ENCODE assay signal across 1 fruit fly cellular context in genomic region chr3L:802700-803273, dm6.
TF ChIP-seq lines count a peak whose summit lies in the region.

No protein-coding gene starts in this region.

TF ChIP-seq in whole organism, embryonic, 481 proteins besides CTCF, POLR2A, EP300 and RAD21 (continued from another document and continues in another):
- TF ChIP-seq Poxn (GFP tag; IDR thresholded peaks at IDR 0.05; lab: Robert Waterston, UW) (peak; percentile 64; the same call in 1 of the 2 replicates), CG17186 (GFP tag; optimal IDR thresholded peaks at IDR 0.05; lab: Kevin White, UChicago) (peak; percentile 59), Aef1 (GFP tag; IDR thresholded peaks at IDR 0.05; lab: Robert Waterston, UW) (peak; percentile 90), CG12659 (GFP tag; optimal IDR thresholded peaks at IDR 0.05; lab: Kevin White, UChicago) (peak; percentile 85), Atf3 (GFP tag; optimal IDR thresholded peaks at IDR 0.05; lab: Kevin White, UChicago) (peak; percentile 79), CG4707 (GFP tag; optimal IDR thresholded peaks at IDR 0.05; lab: Kevin White, UChicago) (peak; percentile 77), CG5953 (GFP tag; IDR thresholded peaks at IDR 0.05; lab: Robert Waterston, UW) (peak; percentile 84), zfh2 (GFP tag; optimal IDR thresholded peaks at IDR 0.05; lab: Kevin White, UChicago) (peak; percentile 67), lola (GFP tag; optimal IDR thresholded peaks at IDR 0.05; lab: Kevin White, UChicago) (peak in 1 of 3 experiments; percentile 74), CG8089 (GFP tag; optimal IDR thresholded peaks at IDR 0.05; lab: Kevin White, UChicago) (peak; percentile 82), CG8388 (GFP tag; optimal IDR thresholded peaks at IDR 0.05; lab: Kevin White, UChicago) (peak; percentile 87), crol (GFP tag; IDR thresholded peaks at IDR 0.05; lab: Robert Waterston, UW) (peak; percentile 44; the same call in 1 of the 2 replicates), Mrtf (GFP tag; IDR thresholded peaks at IDR 0.05; lab: Robert Waterston, UW) (peak; percentile 89), HLH54F (GFP tag; optimal IDR thresholded peaks at IDR 0.05; lab: Kevin White, UChicago) (peak; percentile 84), CG7839 (tag; optimal IDR thresholded peaks at IDR 0.05; lab: Kevin White, UChicago) (peak; percentile 89), psq (GFP tag; optimal IDR thresholded peaks at IDR 0.05; lab: Kevin White, UChicago) (peak; percentile 47), sc (optimal IDR thresholded peaks at IDR 0.05; lab: Kevin White, UChicago) (no peak), sc (GFP tag; optimal IDR thresholded peaks at IDR 0.05; lab: Kevin White, UChicago) (peak; percentile 67), gce (GFP tag; IDR thresholded peaks at IDR 0.05; lab: Robert Waterston, UW) (peak; percentile 88), ac (GFP tag; optimal IDR thresholded peaks at IDR 0.05; lab: Kevin White, UChicago) (peak; percentile 31), NC2β (GFP tag; optimal IDR thresholded peaks at IDR 0.05; lab: Kevin White, UChicago) (peak; percentile 83), Spps (tag; optimal IDR thresholded peaks at IDR 0.05; lab: Kevin White, UChicago) (peak; percentile 57), CG1602 (GFP tag; optimal IDR thresholded peaks at IDR 0.05; lab: Kevin White, UChicago) (peak; percentile 81), Adf1 (GFP tag; IDR thresholded peaks at IDR 0.05; lab: Robert Waterston, UW) (peak; percentile 66), CG15514 (GFP tag; optimal IDR thresholded peaks at IDR 0.05; lab: Kevin White, UChicago) (peak; percentile 77), Xbp1 (GFP tag; optimal IDR thresholded peaks at IDR 0.05; lab: Kevin White, UChicago) (peak; percentile 92), CG31224 (GFP tag; IDR thresholded peaks at IDR 0.05; lab: Robert Waterston, UW) (peak; percentile 80), CG1792 (GFP tag; optimal IDR thresholded peaks at IDR 0.05; lab: Kevin White, UChicago) (peak; percentile 69), CG7786 (GFP tag; optimal IDR thresholded peaks at IDR 0.05; lab: Kevin White, UChicago) (peak; percentile 81), CG15479 (GFP tag; optimal IDR thresholded peaks at IDR 0.05; lab: Kevin White, UChicago) (peak; percentile 59), ewg (GFP tag; optimal IDR thresholded peaks at IDR 0.05; lab: Kevin White, UChicago) (peak; percentile 93), pita (GFP tag; optimal IDR thresholded peaks at IDR 0.05; lab: Kevin White, UChicago) (no peak), CG1233 (GFP tag; optimal IDR thresholded peaks at IDR 0.05; lab: Kevin White, UChicago) (peak; percentile 70), mam (GFP tag; optimal IDR thresholded peaks at IDR 0.05; lab: Kevin White, UChicago) (peak; percentile 93), esg (GFP tag; conservative IDR thresholded peaks at IDR 0.05; lab: Robert Waterston, UW) (peak; percentile 90), Hmx (GFP tag; optimal IDR thresholded peaks at IDR 0.05; lab: Kevin White, UChicago) (peak; percentile 51), fu2 (GFP tag; optimal IDR thresholded peaks at IDR 0.05; lab: Kevin White, UChicago) (peak; percentile 85), Dbx (GFP tag; IDR thresholded peaks at IDR 0.05; lab: Robert Waterston, UW) (peak; percentile 91), CG42726 (GFP tag; IDR thresholded peaks at IDR 0.05; lab: Robert Waterston, UW; ENCODE audit: partially characterized antibody) (no peak), hth (optimal IDR thresholded peaks at IDR 0.05; lab: Kevin White, UChicago) (no peak), CG1024 (GFP tag; IDR thresholded peaks at IDR 0.05; lab: Robert Waterston, UW) (peak; percentile 88), ato (GFP tag; IDR thresholded peaks at IDR 0.05; lab: Robert Waterston, UW; ENCODE audit: partially characterized antibody) (no peak), zen (tag; optimal IDR thresholded peaks at IDR 0.05; lab: Kevin White, UChicago) (peak; percentile 75), CG14965 (GFP tag; optimal IDR thresholded peaks at IDR 0.05; lab: Kevin White, UChicago; ENCODE audit: borderline replicate concordance) (no peak), CG10565 (GFP tag; optimal IDR thresholded peaks at IDR 0.05; lab: Kevin White, UChicago) (peak; percentile 59), eve (GFP tag; optimal IDR thresholded peaks at IDR 0.05; lab: Kevin White, UChicago) (peak in 1 of 2 experiments; percentile 88), CG3995 (GFP tag; optimal IDR thresholded peaks at IDR 0.05; lab: Kevin White, UChicago) (peak; percentile 30), nerfin-2 (GFP tag; IDR thresholded peaks at IDR 0.05; lab: Robert Waterston, UW; ENCODE audit: partially characterized antibody) (no peak; the same call in 1 of the 2 replicates), CG2120 (GFP tag; optimal IDR thresholded peaks at IDR 0.05; lab: Kevin White, UChicago) (peak; percentile 90), pzg (GFP tag; optimal IDR thresholded peaks at IDR 0.05; lab: Kevin White, UChicago) (no peak), dysf (GFP tag; IDR thresholded peaks at IDR 0.05; lab: Robert Waterston, UW) (peak; percentile 94), CG13624 (GFP tag; optimal IDR thresholded peaks at IDR 0.05; lab: Kevin White, UChicago) (peak; percentile 82), Rfx (GFP tag; IDR thresholded peaks at IDR 0.05; lab: Robert Waterston, UW) (peak; percentile 91), Sox102F (GFP tag; optimal IDR thresholded peaks at IDR 0.05; lab: Kevin White, UChicago) (peak; percentile 90), hb (GFP tag; IDR thresholded peaks at IDR 0.05; lab: Robert Waterston, UW; ENCODE audit: partially characterized antibody) (no peak), CG11093 (GFP tag; IDR thresholded peaks at IDR 0.05; lab: Robert Waterston, UW) (peak; percentile 92), CG8478 (optimal IDR thresholded peaks at IDR 0.05; lab: Kevin White, UChicago) (no peak), H2.0 (GFP tag; IDR thresholded peaks at IDR 0.05; lab: Robert Waterston, UW) (peak; percentile 93), CG17361 (GFP tag; IDR thresholded peaks at IDR 0.05; lab: Robert Waterston, UW) (peak; percentile 70), CG18011 (GFP tag; optimal IDR thresholded peaks at IDR 0.05; lab: Kevin White, UChicago) (peak; percentile 62), ken (GFP tag; IDR thresholded peaks at IDR 0.05; lab: Robert Waterston, UW) (peak; percentile 92), Hey (tag; optimal IDR thresholded peaks at IDR 0.05; lab: Kevin White, UChicago) (peak; percentile 98), CG5245 (GFP tag; optimal IDR thresholded peaks at IDR 0.05; lab: Kevin White, UChicago) (peak; percentile 89), lab (GFP tag; optimal IDR thresholded peaks at IDR 0.05; lab: Kevin White, UChicago) (peak; percentile 94), Lhr (GFP tag; optimal IDR thresholded peaks at IDR 0.05; lab: Kevin White, UChicago) (peak; percentile 62), CG18599 (GFP tag; optimal IDR thresholded peaks at IDR 0.05; lab: Kevin White, UChicago) (peak; percentile 95), CG2678 (tag; optimal IDR thresholded peaks at IDR 0.05; lab: Kevin White, UChicago) (peak; percentile 88), Dll (GFP tag; IDR thresholded peaks at IDR 0.05; lab: Robert Waterston, UW; ENCODE audit: partially characterized antibody) (no peak), CG6175 (GFP tag; IDR thresholded peaks at IDR 0.05; lab: Robert Waterston, UW) (peak; percentile 82), jigr1 (GFP tag; IDR thresholded peaks at IDR 0.05; lab: Robert Waterston, UW) (peak; percentile 76; the same call in 2 of the 3 replicates), Hr39 (optimal IDR thresholded peaks at IDR 0.05; lab: Kevin White, UChicago) (no peak), C15 (GFP tag; IDR thresholded peaks at IDR 0.05; lab: Robert Waterston, UW) (peak; percentile 82), bab2 (GFP tag; optimal IDR thresholded peaks at IDR 0.05; lab: Kevin White, UChicago) (peak; percentile 87), Fer2 (tag; optimal IDR thresholded peaks at IDR 0.05; lab: Kevin White, UChicago) (peak; percentile 55), run (tag; optimal IDR thresholded peaks at IDR 0.05; lab: Kevin White, UChicago) (peak; percentile 70), dm (GFP tag; optimal IDR thresholded peaks at IDR 0.05; lab: Kevin White, UChicago) (peak; percentile 76), ham (GFP tag; IDR thresholded peaks at IDR 0.05; lab: Robert Waterston, UW) (peak; percentile 74; the same call in 1 of the 2 replicates), CG6272 (GFP tag; IDR thresholded peaks at IDR 0.05; lab: Robert Waterston, UW) (peak; percentile 84), lmd (GFP tag; IDR thresholded peaks at IDR 0.05; lab: Robert Waterston, UW) (peak; percentile 86), zfh1 (GFP tag; IDR thresholded peaks at IDR 0.05; lab: Robert Waterston, UW) (peak; percentile 96), Atf6 (GFP tag; IDR thresholded peaks at IDR 0.05; lab: Robert Waterston, UW) (peak; percentile 88), zen2 (GFP tag; IDR thresholded peaks at IDR 0.05; lab: Robert Waterston, UW; ENCODE audit: partially characterized antibody) (no peak), CG16863 (GFP tag; optimal IDR thresholded peaks at IDR 0.05; lab: Kevin White, UChicago) (peak; percentile 90), sug (tag; optimal IDR thresholded peaks at IDR 0.05; lab: Kevin White, UChicago) (peak; percentile 76), E2f1 (GFP tag; IDR thresholded peaks at IDR 0.05; lab: Robert Waterston, UW) (peak; percentile 91), pum (GFP tag; optimal IDR thresholded peaks at IDR 0.05; lab: Kevin White, UChicago) (peak; percentile 83), CG10321 (GFP tag; IDR thresholded peaks at IDR 0.05; lab: Robert Waterston, UW) (peak; percentile 74; the same call in 1 of the 2 replicates), Blimp-1 (GFP tag; optimal IDR thresholded peaks at IDR 0.05; lab: Kevin White, UChicago) (peak; percentile 79), D19A (tag; optimal IDR thresholded peaks at IDR 0.05; lab: Kevin White, UChicago) (peak; percentile 73), CG18619 (GFP tag; optimal IDR thresholded peaks at IDR 0.05; lab: Kevin White, UChicago) (peak; percentile 80), Ets65A (GFP tag; lab: Kevin White, UChicago) (peak; percentile 99), CG14710 (tag; optimal IDR thresholded peaks at IDR 0.05; lab: Kevin White, UChicago) (peak; percentile 55), CG31365 (tag; optimal IDR thresholded peaks at IDR 0.05; lab: Kevin White, UChicago) (peak; percentile 68), ap (GFP tag; IDR thresholded peaks at IDR 0.05; lab: Robert Waterston, UW) (peak; percentile 82), btn (GFP tag; optimal IDR thresholded peaks at IDR 0.05; lab: Kevin White, UChicago) (peak; percentile 82), HLH3B (GFP tag; IDR thresholded peaks at IDR 0.05; lab: Robert Waterston, UW) (peak; percentile 94), Side (GFP tag; optimal IDR thresholded peaks at IDR 0.05; lab: Kevin White, UChicago) (peak; percentile 88), Ada2b (GFP tag; IDR thresholded peaks at IDR 0.05; lab: Robert Waterston, UW) (peak; percentile 91), insv (GFP tag; optimal IDR thresholded peaks at IDR 0.05; lab: Kevin White, UChicago) (no peak), z (GFP tag; IDR thresholded peaks at IDR 0.05; lab: Robert Waterston, UW) (no peak), Mes4 (GFP tag; optimal IDR thresholded peaks at IDR 0.05; lab: Kevin White, UChicago) (peak; percentile 74), CG1647 (GFP tag; optimal IDR thresholded peaks at IDR 0.05; lab: Kevin White, UChicago) (peak; percentile 89), CG4360 (GFP tag; IDR thresholded peaks at IDR 0.05; lab: Robert Waterston, UW) (peak; percentile 71), CG17328 (GFP tag; IDR thresholded peaks at IDR 0.05; lab: Robert Waterston, UW) (peak; percentile 94), CG12299 (tag; optimal IDR thresholded peaks at IDR 0.05; lab: Kevin White, UChicago) (peak; percentile 87), CG7745 (tag; optimal IDR thresholded peaks at IDR 0.05; lab: Kevin White, UChicago) (no peak), fd102C (GFP tag; optimal IDR thresholded peaks at IDR 0.05; lab: Kevin White, UChicago) (peak; percentile 58), vvl (GFP tag; IDR thresholded peaks at IDR 0.05; lab: Robert Waterston, UW) (peak; percentile 96), CG15601 (tag; optimal IDR thresholded peaks at IDR 0.05; lab: Kevin White, UChicago) (peak; percentile 81), CG2875 (GFP tag; optimal IDR thresholded peaks at IDR 0.05; lab: Kevin White, UChicago) (peak; percentile 83), gsb-n (tag; optimal IDR thresholded peaks at IDR 0.05; lab: Kevin White, UChicago) (peak; percentile 86), croc (GFP tag; conservative IDR thresholded peaks at IDR 0.05; lab: Robert Waterston, UW) (peak; percentile 81), lov (optimal IDR thresholded peaks at IDR 0.05; lab: Kevin White, UChicago) (no peak), lov (GFP tag; IDR thresholded peaks at IDR 0.05; lab: Robert Waterston, UW) (peak; percentile 93), Abd-B (GFP tag; optimal IDR thresholded peaks at IDR 0.05; lab: Kevin White, UChicago) (peak; percentile 81), fd3F (GFP tag; optimal IDR thresholded peaks at IDR 0.05; lab: Kevin White, UChicago) (peak; percentile 76), NfI (GFP tag; optimal IDR thresholded peaks at IDR 0.05; lab: Kevin White, UChicago) (peak; percentile 90), Fer3 (tag; optimal IDR thresholded peaks at IDR 0.05; lab: Kevin White, UChicago) (peak; percentile 86), hbn (GFP tag; IDR thresholded peaks at IDR 0.05; lab: Robert Waterston, UW; ENCODE audit: partially characterized antibody) (no peak), sr (GFP tag; IDR thresholded peaks at IDR 0.05; lab: Robert Waterston, UW) (peak; percentile 83; the same call in 2 of the 3 replicates), CG3726 (GFP tag; IDR thresholded peaks at IDR 0.05; lab: Robert Waterston, UW) (peak; percentile 85), ems (GFP tag; optimal IDR thresholded peaks at IDR 0.05; lab: Kevin White, UChicago) (peak; percentile 80), tap (tag; optimal IDR thresholded peaks at IDR 0.05; lab: Kevin White, UChicago) (peak; percentile 71), lbe (GFP tag; optimal IDR thresholded peaks at IDR 0.05; lab: Kevin White, UChicago) (peak; percentile 90), H15 (GFP tag; IDR thresholded peaks at IDR 0.05; lab: Robert Waterston, UW) (peak; percentile 90), zf30C (GFP tag; optimal IDR thresholded peaks at IDR 0.05; lab: Kevin White, UChicago) (no peak), gro (GFP tag; optimal IDR thresholded peaks at IDR 0.05; lab: Kevin White, UChicago) (peak; percentile 93), tll (GFP tag; optimal IDR thresholded peaks at IDR 0.05; lab: Kevin White, UChicago) (no peak), BEAF-32 (GFP tag; optimal IDR thresholded peaks at IDR 0.05; lab: Kevin White, UChicago) (no peak), CG30403 (GFP tag; optimal IDR thresholded peaks at IDR 0.05; lab: Kevin White, UChicago) (peak; percentile 89), Doc3 (GFP tag; IDR thresholded peaks at IDR 0.05; lab: Robert Waterston, UW; ENCODE audit: partially characterized antibody) (no peak), row (GFP tag; IDR thresholded peaks at IDR 0.05; lab: Robert Waterston, UW) (peak; percentile 96)
